Worm (Caenorhabditis elegans): ENCODE data around the gene nspe-1.
"Not testable (repeated sequence)": the region's sequence is repeated elsewhere in the genome, so short reads cannot be mapped to it uniquely, and the experiment has no call there.

DNA sequence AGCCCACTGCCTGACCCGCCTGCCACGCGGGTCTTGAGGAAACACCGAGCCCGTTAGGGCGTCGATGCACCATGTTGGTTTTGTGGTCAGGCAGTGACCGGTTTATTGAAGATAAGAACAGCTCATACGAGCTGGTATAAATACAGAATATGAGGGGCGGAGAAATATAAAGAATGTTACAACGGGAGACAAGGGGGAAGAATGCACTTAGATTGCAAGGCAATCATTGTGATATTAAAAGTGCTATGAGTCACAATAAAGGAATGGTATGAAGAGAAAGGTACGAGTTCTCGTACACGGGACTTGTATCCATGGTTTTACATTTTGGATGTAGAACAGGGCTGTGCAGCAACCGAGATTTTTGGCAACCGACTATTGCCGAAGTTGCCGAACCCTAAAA is 3.8 kb upstream of the nspe-1 start, which contains the start of gene Y38E10A.14:
- TF ChIP-seq flt-1 (GFP tag; IDR thresholded peaks at IDR 0.05); ztf-23 (GFP tag; IDR thresholded peaks at IDR 0.05); med-1 (GFP tag; optimal IDR thresholded peaks at IDR 0.05; ENCODE audit: insufficient read depth); ref-1 (GFP tag; conservative IDR thresholded peaks at IDR 0.05); cog-1 (tag; optimal IDR thresholded peaks at IDR 0.05): not testable (repeated sequence)
